Worm (Caenorhabditis elegans) whole organism, L4 larva: ENCODE measurements around the gene srh-48.
A peak's percentile ranks its signal among the peaks of the same experiment; 100 is the strongest.

Experiments used
- D1046.2 ChIP-seq: fragments of 200-800 bp; sonication (Bioruptor generic); IDR thresholded peaks from 2 replicates; pipeline ENCODE4 v1.3.6; 2022; ENCODE audit warnings: missing genetic modification characterization, missing compliant biosample characterization
- F10B5.3 ChIP-seq: sonication (generic microtip); optimal IDR thresholded peaks from 2 replicates; lab custom pipeline; 2016; ENCODE audit warnings: mild to moderate bottlenecking, missing genetic modification characterization, missing compliant biosample characterization
- F26F4.8 ChIP-seq: fragments of 200-800 bp; sonication (Bioruptor generic); conservative IDR thresholded peaks from 2 replicates; pipeline ENCODE4 v1.3.6; 2022; ENCODE audit warnings: missing genetic modification characterization, missing compliant biosample characterization
- F37D6.2 ChIP-seq: sonication (generic microtip); optimal IDR thresholded peaks from 2 replicates; lab custom pipeline; 2016; ENCODE audit warnings: mild to moderate bottlenecking, missing genetic modification characterization, missing compliant biosample characterization
- F44E2.7 ChIP-seq: fragments of 200-800 bp; sonication (Bioruptor generic); IDR thresholded peaks from 2 replicates; pipeline ENCODE4 v2.1.2; 2022; ENCODE audit warnings: missing genetic modification characterization, missing compliant biosample characterization
- F49E8.2 ChIP-seq: sonication (generic microtip); optimal IDR thresholded peaks from 2 replicates; lab custom pipeline; 2016; ENCODE audit warnings: missing compliant biosample characterization, mild to moderate bottlenecking, missing genetic modification characterization, borderline replicate concordance
- T26A8.4 ChIP-seq: fragments of 200-800 bp; sonication (Bioruptor generic); IDR thresholded peaks from 2 replicates; pipeline ENCODE4 v1.3.6; 2022; ENCODE audit warnings: missing genetic modification characterization, missing compliant biosample characterization
- Y48G9A.11 ChIP-seq: fragments of 200-800 bp; sonication (Bioruptor generic); IDR thresholded peaks from 2 replicates; pipeline ENCODE4 v1.3.6; 2022; ENCODE audit warnings: missing genetic modification reagents, missing genetic modification characterization, missing compliant biosample characterization
- ZK337.2 ChIP-seq: fragments of 200-800 bp; sonication (Bioruptor generic); IDR thresholded peaks from 2 replicates; pipeline ENCODE4 v1.3.6; 2022; ENCODE audit warnings: missing genetic modification reagents, missing genetic modification characterization, missing compliant biosample characterization
- aly-2 ChIP-seq: sonication (generic microtip); optimal IDR thresholded peaks from 2 replicates; lab custom pipeline; 2018; ENCODE audit warnings: missing biosample characterization, missing genetic modification characterization
- ama-1 ChIP-seq: fragments of 150-350 bp; optimal IDR thresholded peaks from 2 replicates; lab custom pipeline; 2014; ENCODE audit warnings: inconsistent platforms, mixed read lengths
- attf-4 ChIP-seq: sonication (generic microtip); optimal IDR thresholded peaks from 3 replicates; lab custom pipeline; 2017; ENCODE audit warnings: missing biosample characterization, missing genetic modification characterization
- ceh-20 ChIP-seq: fragments of 200-800 bp; sonication (Bioruptor generic); IDR thresholded peaks from 2 replicates; pipeline ENCODE4 v1.3.6; 2022; ENCODE audit warnings: missing genetic modification reagents, missing genetic modification characterization, missing compliant biosample characterization
- ceh-28 ChIP-seq: fragments of 150-350 bp; optimal IDR thresholded peaks from 2 replicates; lab custom pipeline; 2014; ENCODE audit warnings: missing biosample characterization, missing genetic modification reagents, missing genetic modification characterization
- ceh-82 ChIP-seq: sonication (generic microtip); optimal IDR thresholded peaks from 2 replicates; lab custom pipeline; 2017; ENCODE audit warnings: missing biosample characterization, missing genetic modification characterization
- ces-1 ChIP-seq: fragments of 150-350 bp; sonication (generic microtip); optimal IDR thresholded peaks from 4 replicates; lab custom pipeline; 2014; ENCODE audit warnings: missing biosample characterization, missing genetic modification reagents, missing genetic modification characterization
- cey-2 ChIP-seq: sonication (generic microtip); optimal IDR thresholded peaks from 3 replicates; lab custom pipeline; 2017; ENCODE audit warnings: missing genetic modification characterization, mild to moderate bottlenecking, missing compliant biosample characterization, antibody characterized with exemption, borderline replicate concordance; ENCODE audit not compliant: insufficient read depth
- daf-12 ChIP-seq: fragments of 150-350 bp; optimal IDR thresholded peaks from 2 replicates; lab custom pipeline; 2014; ENCODE audit warnings: missing biosample characterization, missing genetic modification reagents, missing genetic modification characterization
- dmd-6 ChIP-seq: fragments of 200-800 bp; sonication (Bioruptor generic); IDR thresholded peaks from 2 replicates; pipeline ENCODE4 v1.3.6; 2022; ENCODE audit warnings: missing genetic modification reagents, missing genetic modification characterization, missing compliant biosample characterization
- dmd-9 ChIP-seq: fragments of 200-800 bp; sonication (Bioruptor generic); IDR thresholded peaks from 2 replicates; pipeline ENCODE4 v1.3.6; 2022; ENCODE audit warnings: missing genetic modification reagents, missing genetic modification characterization, missing compliant biosample characterization
- egl-43 ChIP-seq: fragments of 200-800 bp; sonication (Bioruptor generic); IDR thresholded peaks from 2 replicates; pipeline ENCODE4 v1.3.6; 2022; ENCODE audit warnings: missing genetic modification reagents, missing genetic modification characterization, missing compliant biosample characterization
- gei-8 ChIP-seq: fragments of 200-800 bp; sonication (Bioruptor generic); optimal IDR thresholded peaks from 2 replicates; lab custom pipeline; 2018; ENCODE audit warnings: mild to moderate bottlenecking, missing genetic modification characterization, missing compliant biosample characterization
- hmg-1.1 ChIP-seq: fragments of 200-800 bp; sonication (Bioruptor generic); IDR thresholded peaks from 2 replicates; pipeline ENCODE4 v1.3.6; 2022; ENCODE audit warnings: missing genetic modification reagents, missing genetic modification characterization, missing compliant biosample characterization
- lin-1 ChIP-seq: fragments of 200-800 bp; sonication (Bioruptor generic); IDR thresholded peaks from 2 replicates; pipeline ENCODE4 v1.3.6; 2022; ENCODE audit warnings: missing genetic modification reagents, missing genetic modification characterization, missing compliant biosample characterization
- lin-13 ChIP-seq: fragments of 150-350 bp; optimal IDR thresholded peaks from 2 replicates; lab custom pipeline; 2014; ENCODE audit warnings: missing biosample characterization, missing genetic modification reagents, missing genetic modification characterization
- lin-15B ChIP-seq: fragments of 150-350 bp; sonication (generic microtip); optimal IDR thresholded peaks from 3 replicates; lab custom pipeline; 2014; ENCODE audit warnings: missing biosample characterization, missing genetic modification characterization
- lin-29 ChIP-seq: fragments of 200-800 bp; sonication (Bioruptor generic); IDR thresholded peaks from 2 replicates; pipeline ENCODE4 v1.3.6; 2022; ENCODE audit warnings: missing genetic modification reagents, missing genetic modification characterization, missing compliant biosample characterization
- lin-38 ChIP-seq: fragments of 200-800 bp; sonication (Bioruptor generic); IDR thresholded peaks from 2 replicates; pipeline ENCODE4 v1.3.6; 2022; ENCODE audit warnings: missing genetic modification reagents, missing genetic modification characterization, missing compliant biosample characterization
- madf-5 ChIP-seq, 2 experiments: fragments of 200-800 bp; sonication (Bioruptor generic); IDR thresholded peaks; 2 replicates each; pipeline ENCODE4 v1.3.6; 2022; ENCODE audit warnings: missing compliant biosample characterization in 2 of 2, missing genetic modification characterization in 2 of 2
- madf-9 ChIP-seq: fragments of 200-800 bp; sonication (Bioruptor generic); conservative IDR thresholded peaks from 2 replicates; pipeline ENCODE4 v1.3.6; 2022; ENCODE audit warnings: missing genetic modification reagents, missing genetic modification characterization, missing compliant biosample characterization
- mdl-1 ChIP-seq, 2 experiments: fragments of 150-350 bp in 1 of 2; sonication (generic microtip) in 1 of 2; optimal IDR thresholded peaks; 2 replicates each; lab custom pipeline; 2014 to 2017; ENCODE audit warnings: missing biosample characterization in 2 of 2, missing genetic modification characterization in 2 of 2
- mes-2 ChIP-seq: sonication (generic microtip); optimal IDR thresholded peaks from 2 replicates; lab custom pipeline; 2016; ENCODE audit warnings: missing genotype, mild to moderate bottlenecking, missing genetic modification characterization, missing compliant biosample characterization; ENCODE audit not compliant: poor library complexity, severe bottlenecking
- mxl-2 ChIP-seq: fragments of 200-800 bp; sonication (Bioruptor generic); conservative IDR thresholded peaks from 2 replicates; pipeline ENCODE4 v1.3.6; 2022; ENCODE audit warnings: missing genetic modification reagents, missing genetic modification characterization, missing compliant biosample characterization
- mxl-3 ChIP-seq: fragments of 200-800 bp; sonication (Bioruptor generic); optimal IDR thresholded peaks from 2 replicates; lab custom pipeline; 2018; ENCODE audit warnings: mild to moderate bottlenecking, missing genetic modification characterization, missing compliant biosample characterization
- nhr-25 ChIP-seq: sonication (generic microtip); optimal IDR thresholded peaks from 2 replicates; lab custom pipeline; 2017; ENCODE audit warnings: missing genetic modification characterization, mild to moderate bottlenecking, missing compliant biosample characterization, antibody characterized with exemption, moderate library complexity, borderline replicate concordance; ENCODE audit not compliant: insufficient read depth
- nhr-28 ChIP-seq: fragments of 150-350 bp; optimal IDR thresholded peaks from 2 replicates; lab custom pipeline; 2014; ENCODE audit warnings: missing biosample characterization, missing genetic modification characterization
- nhr-48 ChIP-seq: sonication (generic microtip); optimal IDR thresholded peaks from 2 replicates; lab custom pipeline; 2016; ENCODE audit warnings: mild to moderate bottlenecking, missing genetic modification characterization, missing compliant biosample characterization
- pha-4 ChIP-seq, 2 experiments: fragments of 150-350 bp in 1 of 2; fragments of 200-800 bp in 1 of 2; sonication (Bioruptor generic) in 1 of 2; IDR thresholded peaks in 1 of 2; optimal IDR thresholded peaks in 1 of 2; 2 replicates each; pipeline versions ENCODE4 v1.3.6 to Lab custom; 2014 to 2022; ENCODE audit warnings: missing genetic modification characterization in 2 of 2, missing genetic modification reagents in 2 of 2, missing biosample characterization in 1 of 2, missing compliant biosample characterization in 1 of 2
- rbr-2 ChIP-seq: sonication (generic microtip); optimal IDR thresholded peaks from 2 replicates; lab custom pipeline; 2016; ENCODE audit warnings: missing genotype, missing genetic modification characterization, missing compliant biosample characterization
- set-16 ChIP-seq: fragments of 200-800 bp; sonication (Bioruptor generic); IDR thresholded peaks from 2 replicates; pipeline ENCODE4 v1.3.6; 2022; ENCODE audit warnings: missing genetic modification reagents, missing genetic modification characterization, missing compliant biosample characterization
- tag-97 ChIP-seq: fragments of 200-800 bp; sonication (Bioruptor generic); IDR thresholded peaks from 2 replicates; pipeline ENCODE4 v1.3.6; 2022; ENCODE audit warnings: missing genetic modification characterization, missing compliant biosample characterization
- unc-130 ChIP-seq: sonication (generic microtip); optimal IDR thresholded peaks from 2 replicates; lab custom pipeline; 2016; ENCODE audit warnings: missing genetic modification reagents, missing genetic modification characterization, missing compliant biosample characterization
- unc-39 ChIP-seq: sonication (generic microtip); optimal IDR thresholded peaks from 2 replicates; lab custom pipeline; 2017; ENCODE audit warnings: missing biosample characterization, missing genetic modification characterization
- unc-62 ChIP-seq, 3 experiments: fragments of 150-350 bp in 1 of 3; sonication (generic microtip); optimal IDR thresholded peaks in 2 of 3; peaks in 1 of 3; 1 replicate in 1 of 3; 2 replicates in 2 of 3; lab custom pipeline; 2014 to 2017; ENCODE audit warnings: missing biosample characterization in 3 of 3, missing genetic modification characterization in 3 of 3, missing genetic modification reagents in 3 of 3, missing genotype in 1 of 3
- vab-7 ChIP-seq: fragments of 200-800 bp; sonication (Bioruptor generic); IDR thresholded peaks from 2 replicates; pipeline ENCODE4 v1.3.6; 2022; ENCODE audit warnings: missing genetic modification reagents, missing genetic modification characterization, missing compliant biosample characterization
- zag-1 ChIP-seq: fragments of 150-350 bp; optimal IDR thresholded peaks from 2 replicates; lab custom pipeline; 2014; ENCODE audit warnings: missing biosample characterization, missing genetic modification characterization
- zip-11 ChIP-seq: fragments of 200-800 bp; sonication (Bioruptor generic); IDR thresholded peaks from 2 replicates; pipeline ENCODE4 v1.3.6; 2022; ENCODE audit warnings: missing genetic modification characterization, missing compliant biosample characterization
- zip-2 ChIP-seq: fragments of 150-350 bp; optimal IDR thresholded peaks from 2 replicates; lab custom pipeline; 2014; ENCODE audit warnings: missing biosample characterization, missing genetic modification characterization
- ztf-11 ChIP-seq: fragments of 150-350 bp; optimal IDR thresholded peaks from 2 replicates; lab custom pipeline; 2014; ENCODE audit warnings: missing biosample characterization, missing genetic modification characterization
- ztf-7 ChIP-seq: fragments of 150-350 bp; optimal IDR thresholded peaks from 2 replicates; lab custom pipeline; 2014; ENCODE audit warnings: missing biosample characterization, missing genetic modification characterization

The srh-48 gene

DNA sequence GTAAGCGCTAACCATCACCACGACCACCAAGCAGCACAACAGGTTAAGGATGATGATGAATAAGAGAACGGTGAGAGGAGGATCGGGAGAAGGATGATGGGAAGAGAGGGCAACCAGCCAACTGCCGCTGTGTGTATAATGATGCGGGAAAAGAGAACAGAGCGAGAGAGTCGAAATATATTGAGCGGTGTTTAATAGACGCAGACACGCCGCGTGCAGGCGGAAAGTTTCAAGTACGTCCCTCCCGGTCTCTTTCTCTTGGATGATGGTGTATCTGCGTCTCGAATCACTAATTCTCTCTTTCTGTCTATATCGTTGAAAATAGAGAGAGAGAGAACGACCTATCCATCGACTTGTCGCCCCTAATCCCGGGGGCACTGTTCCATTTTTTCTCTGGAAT is 23.2 kb upstream of the srh-48 start (continued):
- no peak for TF ChIP-seq ceh-20 (GFP tag; lab: Robert Waterston, UW)
- peak; percentile 35; the same call in 1 of the 2 replicates for TF ChIP-seq lin-38 (GFP tag; lab: Robert Waterston, UW)
- no peak for TF ChIP-seq F37D6.2
- no peak for TF ChIP-seq vab-7 (GFP tag; lab: Robert Waterston, UW)
- TF ChIP-seq egl-43 = peak; percentile 53; the same call in 1 of the 2 replicates
- peak in 1 of 2 experiments; percentile 72 for TF ChIP-seq mdl-1 (tag; optimal IDR thresholded peaks at IDR 0.05; lab: Kevin White, UChicago)
- no peak for TF ChIP-seq lin-15B (tag; lab: Kevin White, UChicago)
- TF ChIP-seq zip-2 (tag; lab: Kevin White, UChicago) = no peak
- no peak for TF ChIP-seq lin-29 (GFP tag; lab: Robert Waterston, UW)
- no peak for TF ChIP-seq Y48G9A.11 (GFP tag; lab: Robert Waterston, UW)
- TF ChIP-seq F44E2.7 (GFP tag; lab: Robert Waterston, UW) = no peak
- no peak for TF ChIP-seq lin-1 (GFP tag; lab: Robert Waterston, UW)
- TF ChIP-seq unc-39 (tag; lab: Kevin White, UChicago) = no peak
- TF ChIP-seq daf-12 (tag; lab: Kevin White, UChicago) = no peak
- TF ChIP-seq ceh-82 (tag; lab: Kevin White, UChicago) = no peak
- peak; percentile 19 for TF ChIP-seq mes-2 (tag; lab: Kevin White, UChicago)
- TF ChIP-seq mxl-2 (GFP tag; lab: Robert Waterston, UW) = no peak
- no peak for TF ChIP-seq tag-97
- TF ChIP-seq ztf-11 (tag; lab: Kevin White, UChicago) = no peak
- peak; percentile 90 for TF ChIP-seq mxl-3
- no peak for TF ChIP-seq set-16
- no peak for TF ChIP-seq ces-1 (GFP tag; lab: Kevin White, UChicago)
- no peak for TF ChIP-seq madf-9
- TF ChIP-seq F10B5.3 = no peak
- no peak for TF ChIP-seq dmd-9 (GFP tag; lab: Robert Waterston, UW)
- TF ChIP-seq dmd-6 (GFP tag; lab: Robert Waterston, UW) = peak; percentile 28; the same call in 1 of the 2 replicates
- no peak for TF ChIP-seq D1046.2 (GFP tag; lab: Robert Waterston, UW)
- no peak for TF ChIP-seq zip-11
- TF ChIP-seq gei-8 (GFP tag; lab: Kevin White, UChicago) = no peak
- TF ChIP-seq unc-130 (GFP tag; lab: Kevin White, UChicago) = no peak
- TF ChIP-seq nhr-48 (tag; lab: Kevin White, UChicago) = no peak
- 0 out of 2 replicates have a peak, but pooled peaks have one; percentile 30 for TF ChIP-seq T26A8.4 (GFP tag; lab: Robert Waterston, UW)
- no peak for TF ChIP-seq ceh-28 (tag; lab: Kevin White, UChicago)
- TF ChIP-seq F49E8.2 = no peak
- peak; percentile 1 for TF ChIP-seq ztf-7 (tag; lab: Kevin White, UChicago)
- 0 out of 2 replicates have a peak, but pooled peaks have one; percentile 30 for TF ChIP-seq pha-4 (GFP tag; IDR thresholded peaks at IDR 0.05; lab: Robert Waterston, UW)
- TF ChIP-seq pha-4 (tag; optimal IDR thresholded peaks at IDR 0.05; lab: Kevin White, UChicago) = no peak
- peak; percentile 21 for TF ChIP-seq nhr-25
- TF ChIP-seq aly-2 (tag; lab: Kevin White, UChicago) = no peak
- TF ChIP-seq ZK337.2 (GFP tag; lab: Robert Waterston, UW) = no peak
- TF ChIP-seq rbr-2 (tag; lab: Kevin White, UChicago) = no peak
- TF ChIP-seq attf-4 (tag; lab: Kevin White, UChicago) = no peak
- no peak for TF ChIP-seq lin-13 (GFP tag; lab: Kevin White, UChicago)
- peak; percentile 71 for TF ChIP-seq nhr-28 (tag; lab: Kevin White, UChicago)
- TF ChIP-seq unc-62 (GFP tag; optimal IDR thresholded peaks at IDR 0.05 in 1 of 2; lab: Kevin White, UChicago) = peak in 1 of 2 experiments; percentile 43
- TF ChIP-seq unc-62 (tag; optimal IDR thresholded peaks at IDR 0.05; lab: Kevin White, UChicago) = no peak
- TF ChIP-seq madf-5 (GFP tag; IDR thresholded peaks at IDR 0.05; lab: Robert Waterston, UW) = no peak
- no peak for TF ChIP-seq zag-1
- no peak for TF ChIP-seq cey-2 (tag; lab: Kevin White, UChicago)
- no peak for TF ChIP-seq ama-1 (lab: Kevin White, UChicago)
- peak; percentile 78 for TF ChIP-seq hmg-1.1 (GFP tag; lab: Robert Waterston, UW)
- TF ChIP-seq F26F4.8 (GFP tag; lab: Robert Waterston, UW) = no peak
